Worm (Caenorhabditis elegans): Measurements from ENCODE around the gene snx-1.

- no peak for TF ChIP-seq lin-13 (tag; optimal IDR thresholded peaks at IDR 0.05)
- TF ChIP-seq nhr-76 (tag; optimal IDR thresholded peaks at IDR 0.05) = no peak
- no peak for TF ChIP-seq pha-4 (tag; optimal IDR thresholded peaks at IDR 0.05)
- TF ChIP-seq nhr-12 (tag; optimal IDR thresholded peaks at IDR 0.05) = no peak
- TF ChIP-seq nhr-28 (tag; optimal IDR thresholded peaks at IDR 0.05) = no peak
- no peak for TF ChIP-seq ztf-11 (tag; optimal IDR thresholded peaks at IDR 0.05)
- no peak for TF ChIP-seq ceh-83 (GFP tag; optimal IDR thresholded peaks at IDR 0.05)
- TF ChIP-seq lsy-2 (tag; optimal IDR thresholded peaks at IDR 0.05) = no peak
These were observed 17.2 kb upstream of the snx-1 start, which contains the start of gene C05D9.3 for ce11 chrX:1111603-1112002.

Data from whole organism, mixed stage, embryonic.